Fruit fly (Drosophila melanogaster) S2 (cell line): ENCODE data around the gene Ire1.

Source experiments
- CG8478 ChIP-seq: fragments of >200 bp; optimal IDR thresholded peaks from 2 replicates; lab custom pipeline; 2018
- CTCF ChIP-seq, 2 experiments: fragments of >200 bp; optimal IDR thresholded peaks; 2 replicates each; lab custom pipeline; 2018

DNA sequence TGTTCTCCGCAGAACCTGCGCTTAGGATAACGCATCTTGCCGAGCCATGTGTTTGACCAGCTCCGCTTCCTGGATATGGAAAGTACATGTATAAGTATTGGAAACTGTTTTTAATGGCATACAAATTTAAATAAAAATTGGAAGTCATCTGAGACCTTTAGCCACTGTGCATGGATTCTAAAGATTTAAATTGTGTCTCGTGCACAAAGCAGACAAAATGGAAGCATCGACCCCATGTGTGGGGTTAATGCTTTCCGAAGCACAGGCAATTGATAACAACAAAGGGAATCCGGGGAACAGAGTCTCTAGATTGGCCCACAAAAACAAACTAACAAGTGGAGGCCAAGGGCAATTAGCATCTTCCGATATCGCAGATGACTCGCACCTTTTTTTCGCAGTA is 40.7 kb upstream of the Ire1 start:
- TF ChIP-seq CTCF (optimal IDR thresholded peaks at IDR 0.05; lab: Kevin White, UChicago), result no peak
- no peak for TF ChIP-seq CG8478
